Fruit fly (Drosophila melanogaster): ENCODE results near the gene rg.
A peak's percentile ranks its signal among the peaks of the same experiment; 100 is the strongest.

rg gene

dm6 chrX:5038411-5038810 lies 47.1 kb upstream of the rg start (continued):
- TF ChIP-seq CG9876 (GFP tag; optimal IDR thresholded peaks at IDR 0.05) (no peak), ara (GFP tag; IDR thresholded peaks at IDR 0.05) (0 out of 2 replicates have a peak, but pooled peaks have one; percentile 15), CG7745 (tag; optimal IDR thresholded peaks at IDR 0.05) (no peak), Scr (GFP tag; IDR thresholded peaks at IDR 0.05; ENCODE audit: partially characterized antibody) (no peak), CG6765 (GFP tag; optimal IDR thresholded peaks at IDR 0.05) (no peak), fru (optimal IDR thresholded peaks at IDR 0.05) (no peak), lov (optimal IDR thresholded peaks at IDR 0.05) (no peak), lov (GFP tag; IDR thresholded peaks at IDR 0.05) (no peak), E2f1 (GFP tag; IDR thresholded peaks at IDR 0.05) (no peak), Adf1 (GFP tag; IDR thresholded peaks at IDR 0.05) (no peak), CG10431 (GFP tag; optimal IDR thresholded peaks at IDR 0.05) (no peak), so (GFP tag; IDR thresholded peaks at IDR 0.05) (no peak), chif (GFP tag; optimal IDR thresholded peaks at IDR 0.05) (peak in 1 of 2 experiments; percentile 20), sna (GFP tag; IDR thresholded peaks at IDR 0.05; ENCODE audit: partially characterized antibody) (no peak), Gug (GFP tag; IDR thresholded peaks at IDR 0.05) (no peak), CG11723 (GFP tag; optimal IDR thresholded peaks at IDR 0.05) (no peak), Myb (GFP tag; optimal IDR thresholded peaks at IDR 0.05) (no peak), pho (GFP tag; optimal IDR thresholded peaks at IDR 0.05) (no peak), CG10543 (GFP tag; optimal IDR thresholded peaks at IDR 0.05) (no peak), Hey (tag; optimal IDR thresholded peaks at IDR 0.05) (no peak), Atf-2 (GFP tag; optimal IDR thresholded peaks at IDR 0.05) (no peak), en (GFP tag; optimal IDR thresholded peaks at IDR 0.05) (no peak), CG15269 (tag; optimal IDR thresholded peaks at IDR 0.05) (no peak), CG2889 (GFP tag; IDR thresholded peaks at IDR 0.05) (no peak), CG1792 (GFP tag; optimal IDR thresholded peaks at IDR 0.05) (no peak), ash1 (GFP tag; optimal IDR thresholded peaks at IDR 0.05) (no peak), zfh2 (GFP tag; optimal IDR thresholded peaks at IDR 0.05) (no peak), Max (GFP tag; optimal IDR thresholded peaks at IDR 0.05) (no peak)

dm6 chrX:5040098-5040497 lies 45.5 kb upstream of the rg start:
- no peak for TF ChIP-seq bbx (GFP tag; IDR thresholded peaks at IDR 0.05; ENCODE audit: partially characterized antibody)
- no peak for TF ChIP-seq hth (optimal IDR thresholded peaks at IDR 0.05)
- TF ChIP-seq CG3407 (GFP tag; optimal IDR thresholded peaks at IDR 0.05), result no peak
- no peak for TF ChIP-seq CG9437 (GFP tag; optimal IDR thresholded peaks at IDR 0.05)
- peak; percentile 70 for TF ChIP-seq oc (tag; optimal IDR thresholded peaks at IDR 0.05)
- TF ChIP-seq klu (GFP tag; IDR thresholded peaks at IDR 0.05), result no peak
- peak; percentile 72 for TF ChIP-seq onecut (GFP tag; IDR thresholded peaks at IDR 0.05)
- TF ChIP-seq E2f2 (GFP tag; IDR thresholded peaks at IDR 0.05), result no peak
- no peak for TF ChIP-seq CG33557 (GFP tag; optimal IDR thresholded peaks at IDR 0.05)
- TF ChIP-seq CG2199 (GFP tag; IDR thresholded peaks at IDR 0.05), result no peak
- TF ChIP-seq emc (GFP tag; optimal IDR thresholded peaks at IDR 0.05), result no peak
- TF ChIP-seq vvl (GFP tag; IDR thresholded peaks at IDR 0.05), result peak; percentile 63
- TF ChIP-seq Pdp1 (GFP tag; optimal IDR thresholded peaks at IDR 0.05), result peak in 1 of 2 experiments; percentile 20
- no peak for TF ChIP-seq Side (GFP tag; optimal IDR thresholded peaks at IDR 0.05)
- TF ChIP-seq Ets65A (GFP tag), result no peak
- no peak for TF ChIP-seq unc-4 (GFP tag; IDR thresholded peaks at IDR 0.05; ENCODE audit: partially characterized antibody)
- no peak for TF ChIP-seq chm (GFP tag; IDR thresholded peaks at IDR 0.05)
- TF ChIP-seq Nf-YA (GFP tag; IDR thresholded peaks at IDR 0.05), result no peak
- TF ChIP-seq abd-A (tag; optimal IDR thresholded peaks at IDR 0.05), result peak; percentile 20
- no peak for TF ChIP-seq CG43689 (GFP tag; IDR thresholded peaks at IDR 0.05)
- TF ChIP-seq CG1832 (GFP tag; optimal IDR thresholded peaks at IDR 0.05), result no peak

Measured in whole organism, embryonic.